Fruit fly (Drosophila melanogaster) whole organism, embryonic: ENCODE results near the gene CG32772.
A peak's percentile ranks its signal among the peaks of the same experiment; 100 is the strongest.

Experiments used
- CG10147 ChIP-seq: fragments of 200-800 bp; sonication (Bioruptor generic); optimal IDR thresholded peaks from 2 replicates; lab custom pipeline; 2019; ENCODE audit warnings: missing biosample characterization, mild to moderate bottlenecking, missing genetic modification characterization, moderate library complexity
- CG13894 ChIP-seq: fragments of 200-800 bp; sonication (Bioruptor generic); optimal IDR thresholded peaks from 3 replicates; lab custom pipeline; 2018; ENCODE audit warnings: missing biosample characterization, mild to moderate bottlenecking, missing genetic modification characterization, moderate library complexity
- CG14014 ChIP-seq: fragments of 200-800 bp; sonication (Bioruptor generic); IDR thresholded peaks from 2 replicates; pipeline ENCODE4 v1.3.6; 2022; ENCODE audit warnings: missing biosample characterization, missing genetic modification characterization
- CG14441 ChIP-seq: fragments of 200-800 bp; sonication (Bioruptor generic); IDR thresholded peaks from 2 replicates; pipeline ENCODE4 v1.3.6; 2022; ENCODE audit warnings: missing biosample characterization, missing genetic modification characterization
- CG14710 ChIP-seq: fragments of 200-800 bp; sonication (Bioruptor generic); optimal IDR thresholded peaks from 3 replicates; lab custom pipeline; 2019; ENCODE audit warnings: missing biosample characterization, mild to moderate bottlenecking, missing genetic modification characterization, moderate library complexity
- CG16779 ChIP-seq: fragments of 200-800 bp; sonication (Bioruptor generic); IDR thresholded peaks from 2 replicates; pipeline ENCODE4 v1.3.6; 2022; ENCODE audit warnings: missing biosample characterization, missing genetic modification characterization
- CG17359 ChIP-seq: fragments of 200-800 bp; sonication (Bioruptor generic); optimal IDR thresholded peaks from 3 replicates; lab custom pipeline; 2018; ENCODE audit warnings: missing biosample characterization, mild to moderate bottlenecking, missing genetic modification characterization, moderate library complexity
- CG18011 ChIP-seq: fragments of 200-800 bp; sonication (Bioruptor generic); optimal IDR thresholded peaks from 2 replicates; lab custom pipeline; 2017; ENCODE audit warnings: missing biosample characterization, missing genetic modification characterization, mild to moderate bottlenecking, moderate library complexity, missing genotype
- CG18599 ChIP-seq: fragments of 200-800 bp; sonication (Bioruptor generic); optimal IDR thresholded peaks from 3 replicates; lab custom pipeline; 2017; ENCODE audit warnings: missing biosample characterization, missing genetic modification characterization, mild to moderate bottlenecking, moderate library complexity, missing genetic modification reagents
- CG2116 ChIP-seq: fragments of 200-800 bp; sonication (Bioruptor generic); optimal IDR thresholded peaks from 3 replicates; lab custom pipeline; 2018; ENCODE audit warnings: missing biosample characterization, mild to moderate bottlenecking, missing genetic modification characterization
- CG31224 ChIP-seq: fragments of 200-800 bp; sonication (Bioruptor generic); IDR thresholded peaks from 2 replicates; pipeline ENCODE4 v1.3.6; 2022; ENCODE audit warnings: missing biosample characterization, missing genetic modification characterization
- CG32767 ChIP-seq: fragments of 200-800 bp; sonication (Bioruptor generic); IDR thresholded peaks from 2 replicates; pipeline ENCODE4 v1.3.6; 2022; ENCODE audit warnings: missing biosample characterization, missing genetic modification characterization
- CG3995 ChIP-seq: fragments of 200-800 bp; sonication (Bioruptor generic); optimal IDR thresholded peaks from 3 replicates; lab custom pipeline; 2016; ENCODE audit warnings: missing biosample characterization, missing genetic modification characterization
- CG4328 ChIP-seq: fragments of 200-800 bp; sonication (Bioruptor generic); optimal IDR thresholded peaks from 3 replicates; lab custom pipeline; 2017; ENCODE audit warnings: missing biosample characterization, missing genetic modification reagents, missing genetic modification characterization
- CG5953 ChIP-seq: fragments of 200-800 bp; sonication (Bioruptor generic); IDR thresholded peaks from 2 replicates; pipeline ENCODE4 v1.3.6; 2022; ENCODE audit warnings: missing biosample characterization, missing genetic modification characterization
- CG6654 ChIP-seq: fragments of 200-800 bp; sonication (Bioruptor generic); optimal IDR thresholded peaks from 2 replicates; lab custom pipeline; 2017; ENCODE audit warnings: missing biosample characterization, mild to moderate bottlenecking, missing genetic modification characterization
- CG6791 ChIP-seq: fragments of 200-800 bp; sonication (Bioruptor generic); IDR thresholded peaks from 3 replicates; pipeline ENCODE4 v1.3.6; 2022; ENCODE audit warnings: missing biosample characterization, missing genetic modification characterization; ENCODE audit not compliant: partially characterized antibody
- CG7271 ChIP-seq: fragments of 200-800 bp; sonication (Bioruptor generic); optimal IDR thresholded peaks from 2 replicates; lab custom pipeline; 2018; ENCODE audit warnings: missing biosample characterization, mild to moderate bottlenecking, missing genetic modification characterization, moderate library complexity
- CkIIα-i1 ChIP-seq: fragments of 200-800 bp; sonication (Bioruptor generic); IDR thresholded peaks from 2 replicates; pipeline ENCODE4 v1.3.6; 2022; ENCODE audit warnings: missing biosample characterization, missing genetic modification characterization
- Deaf1 ChIP-seq: fragments of 200-800 bp; optimal IDR thresholded peaks from 3 replicates; lab custom pipeline; 2019; ENCODE audit warnings: missing biosample characterization, mild to moderate bottlenecking, missing genetic modification characterization, moderate library complexity
- E2f2 ChIP-seq: fragments of 200-800 bp; sonication (Bioruptor generic); IDR thresholded peaks from 2 replicates; pipeline ENCODE4 v1.3.6; 2022; ENCODE audit warnings: missing biosample characterization, missing genetic modification characterization
- Elba2 ChIP-seq: fragments of 200-800 bp; sonication (Bioruptor generic); optimal IDR thresholded peaks from 3 replicates; lab custom pipeline; 2016; ENCODE audit warnings: missing biosample characterization, missing genetic modification characterization
- HLH54F ChIP-seq: fragments of 200-800 bp; sonication (Bioruptor generic); optimal IDR thresholded peaks from 3 replicates; lab custom pipeline; 2016; ENCODE audit warnings: missing biosample characterization, missing genetic modification characterization
- HmgZ ChIP-seq: fragments of 200-800 bp; sonication (Bioruptor generic); optimal IDR thresholded peaks from 2 replicates; lab custom pipeline; 2018; ENCODE audit warnings: missing biosample characterization, mild to moderate bottlenecking, missing genetic modification characterization
- Meics ChIP-seq: fragments of 200-800 bp; sonication (Bioruptor generic); optimal IDR thresholded peaks from 2 replicates; lab custom pipeline; 2017; ENCODE audit warnings: missing biosample characterization, mild to moderate bottlenecking, missing genetic modification characterization
- Myb ChIP-seq: fragments of 200-800 bp; sonication (Bioruptor generic); optimal IDR thresholded peaks from 2 replicates; lab custom pipeline; 2016; ENCODE audit warnings: missing biosample characterization, missing genetic modification characterization
- NC2β ChIP-seq: fragments of 200-800 bp; sonication (Bioruptor generic); optimal IDR thresholded peaks from 2 replicates; lab custom pipeline; 2016; ENCODE audit warnings: missing biosample characterization, missing genetic modification characterization
- Stat92E ChIP-seq, 3 experiments: fragments of >200 bp in 2 of 3; fragments of 200-800 bp in 1 of 3; sonication (Bioruptor generic) in 1 of 3; optimal IDR thresholded peaks; 2 replicates each; lab custom pipeline; 2017 to 2019; ENCODE audit warnings: missing biosample characterization in 3 of 3, missing genetic modification characterization in 3 of 3, mild to moderate bottlenecking in 1 of 3, moderate library complexity in 1 of 3
- Xrp1 ChIP-seq: fragments of 200-800 bp; sonication (Bioruptor generic); IDR thresholded peaks from 2 replicates; pipeline ENCODE4 v1.3.6; 2022; ENCODE audit warnings: missing biosample characterization, missing genetic modification characterization
- ara ChIP-seq: fragments of 200-800 bp; sonication (Bioruptor generic); IDR thresholded peaks from 2 replicates; pipeline ENCODE4 v1.3.6; 2022; ENCODE audit warnings: missing biosample characterization, missing genetic modification characterization
- bsh ChIP-seq, 2 experiments: fragments of 200-800 bp; sonication (Bioruptor generic); optimal IDR thresholded peaks; 2 replicates each; lab custom pipeline; 2017 to 2018; ENCODE audit warnings: mild to moderate bottlenecking in 2 of 2, missing biosample characterization in 2 of 2, missing genetic modification characterization in 2 of 2, moderate library complexity in 1 of 2
- chinmo ChIP-seq: fragments of 200-800 bp; sonication (Bioruptor generic); IDR thresholded peaks from 4 replicates; pipeline ENCODE4 v1.3.6; 2022; ENCODE audit warnings: missing biosample characterization, missing genetic modification characterization; ENCODE audit not compliant: partially characterized antibody
- chm ChIP-seq: fragments of 200-800 bp; sonication (Bioruptor generic); IDR thresholded peaks from 2 replicates; pipeline ENCODE4 v1.3.6; 2022; ENCODE audit warnings: missing biosample characterization, missing genetic modification characterization
- da ChIP-seq: fragments of 200-800 bp; sonication (Bioruptor generic); optimal IDR thresholded peaks from 2 replicates; lab custom pipeline; 2016; ENCODE audit warnings: missing biosample characterization, missing genetic modification characterization
- dati ChIP-seq: fragments of 200-800 bp; sonication (Bioruptor generic); IDR thresholded peaks from 2 replicates; pipeline ENCODE4 v1.3.6; 2022; ENCODE audit warnings: missing biosample characterization, missing genetic modification characterization
- dpn ChIP-seq, 2 experiments: fragments of 200-800 bp; sonication (Bioruptor generic); optimal IDR thresholded peaks; 3 replicates each; lab custom pipeline; 2016; ENCODE audit warnings: missing biosample characterization in 2 of 2, missing genetic modification characterization in 2 of 2
- gce ChIP-seq: fragments of 200-800 bp; sonication (Bioruptor generic); IDR thresholded peaks from 3 replicates; pipeline ENCODE4 v1.3.6; 2022; ENCODE audit warnings: missing biosample characterization, missing genetic modification characterization
- gcm ChIP-seq: fragments of 200-800 bp; sonication (Bioruptor generic); optimal IDR thresholded peaks from 2 replicates; lab custom pipeline; 2019; ENCODE audit warnings: missing biosample characterization, mild to moderate bottlenecking, missing genetic modification characterization, moderate library complexity
- gfzf ChIP-seq: fragments of 200-800 bp; sonication (Bioruptor generic); optimal IDR thresholded peaks from 2 replicates; lab custom pipeline; 2016; ENCODE audit warnings: missing biosample characterization, mild to moderate bottlenecking, missing genetic modification characterization, moderate library complexity
- ham ChIP-seq: fragments of 200-800 bp; sonication (Bioruptor generic); IDR thresholded peaks from 2 replicates; pipeline ENCODE4 v1.3.6; 2022; ENCODE audit warnings: missing biosample characterization, missing genetic modification characterization
- ind ChIP-seq: fragments of 200-800 bp; sonication (Bioruptor generic); optimal IDR thresholded peaks from 3 replicates; lab custom pipeline; 2016; ENCODE audit warnings: missing biosample characterization, missing genetic modification characterization
- kah ChIP-seq: fragments of 200-800 bp; sonication (Bioruptor generic); optimal IDR thresholded peaks from 2 replicates; lab custom pipeline; 2018; ENCODE audit warnings: missing biosample characterization, mild to moderate bottlenecking, missing genetic modification characterization
- kay ChIP-seq: fragments of 200-800 bp; sonication (Bioruptor generic); optimal IDR thresholded peaks from 2 replicates; lab custom pipeline; 2016; ENCODE audit warnings: missing biosample characterization, missing genetic modification characterization
- sc ChIP-seq, 3 experiments: fragments of >200 bp in 2 of 3; fragments of 200-800 bp in 1 of 3; sonication (Bioruptor generic) in 1 of 3; optimal IDR thresholded peaks; 2 replicates in 2 of 3; 3 replicates in 1 of 3; lab custom pipeline; 2017; ENCODE audit warnings: mild to moderate bottlenecking in 1 of 3, missing biosample characterization in 1 of 3, missing genetic modification characterization in 1 of 3, missing genetic modification reagents in 1 of 3
- sd ChIP-seq: fragments of 200-800 bp; sonication (Bioruptor generic); optimal IDR thresholded peaks from 3 replicates; lab custom pipeline; 2018; ENCODE audit warnings: missing biosample characterization, mild to moderate bottlenecking, missing genetic modification characterization, moderate library complexity
- shn ChIP-seq: fragments of 200-800 bp; sonication (Bioruptor generic); optimal IDR thresholded peaks from 3 replicates; lab custom pipeline; 2016; ENCODE audit warnings: missing biosample characterization, missing genetic modification characterization
- sna ChIP-seq: fragments of 200-800 bp; sonication (Bioruptor generic); IDR thresholded peaks from 2 replicates; pipeline ENCODE4 v1.3.6; 2022; ENCODE audit warnings: missing biosample characterization, missing genetic modification characterization; ENCODE audit not compliant: partially characterized antibody
- stc ChIP-seq: fragments of 200-800 bp; sonication (Bioruptor generic); IDR thresholded peaks from 2 replicates; pipeline ENCODE4 v1.3.6; 2022; ENCODE audit warnings: missing biosample characterization, missing genetic modification characterization
- trem ChIP-seq: fragments of 200-800 bp; optimal IDR thresholded peaks from 3 replicates; lab custom pipeline; 2019; ENCODE audit warnings: missing biosample characterization, mild to moderate bottlenecking, missing genetic modification characterization, moderate library complexity
- wek ChIP-seq: fragments of 200-800 bp; sonication (Bioruptor generic); optimal IDR thresholded peaks from 3 replicates; lab custom pipeline; 2018; ENCODE audit warnings: missing biosample characterization, mild to moderate bottlenecking, missing genetic modification characterization, moderate library complexity

The CG32772 gene

dm6 chrX:4908926-4909432 is at the start of gene CG32772 (continued):
- TF ChIP-seq dpn (GFP tag; optimal IDR thresholded peaks at IDR 0.05; lab: Kevin White, UChicago) = no peak
- TF ChIP-seq CG18011 = no peak
- TF ChIP-seq CG14014 (GFP tag; lab: Robert Waterston, UW) = no peak
- TF ChIP-seq CG4328 (GFP tag; lab: Kevin White, UChicago) = no peak
- peak; percentile 32 for TF ChIP-seq sd (tag; lab: Kevin White, UChicago)
- TF ChIP-seq CG32767 (GFP tag; lab: Robert Waterston, UW) = 0 out of 2 replicates have a peak, but pooled peaks have one; percentile 23
- no peak for TF ChIP-seq shn (GFP tag; lab: Kevin White, UChicago)
- peak; percentile 68 for TF ChIP-seq sna
- no peak for TF ChIP-seq CG3995
- no peak for TF ChIP-seq HLH54F
- TF ChIP-seq kah (GFP tag; lab: Kevin White, UChicago) = no peak
- no peak for TF ChIP-seq CG7271 (tag; lab: Kevin White, UChicago)
- TF ChIP-seq chinmo (GFP tag; lab: Robert Waterston, UW) = peak; percentile 97
- TF ChIP-seq Deaf1 (tag; lab: Kevin White, UChicago) = peak; percentile 92
- TF ChIP-seq Xrp1 (GFP tag; lab: Robert Waterston, UW) = no peak
- TF ChIP-seq Stat92E (GFP tag; optimal IDR thresholded peaks at IDR 0.05; lab: Kevin White, UChicago) = no peak
- TF ChIP-seq sc (optimal IDR thresholded peaks at IDR 0.05; lab: Kevin White, UChicago) = no peak
- no peak for TF ChIP-seq sc (GFP tag; optimal IDR thresholded peaks at IDR 0.05; lab: Kevin White, UChicago)
- TF ChIP-seq CG5953 = no peak
- no peak for TF ChIP-seq CkIIα-i1 (GFP tag; lab: Robert Waterston, UW)
- no peak for TF ChIP-seq dati (GFP tag; lab: Robert Waterston, UW)
- TF ChIP-seq kay = no peak
- no peak for TF ChIP-seq CG6654 (GFP tag; lab: Kevin White, UChicago)
- no peak for TF ChIP-seq trem (tag; lab: Kevin White, UChicago)
- TF ChIP-seq chm (GFP tag; lab: Robert Waterston, UW) = 0 out of 2 replicates have a peak, but pooled peaks have one; percentile 36
- no peak for TF ChIP-seq CG14441
- TF ChIP-seq CG13894 = no peak
- no peak for TF ChIP-seq CG31224 (GFP tag; lab: Robert Waterston, UW)
- no peak for TF ChIP-seq gcm (GFP tag; lab: Kevin White, UChicago)
- TF ChIP-seq CG18599 (GFP tag; lab: Kevin White, UChicago) = no peak
- peak; percentile 89 for TF ChIP-seq CG6791
- TF ChIP-seq CG16779 (GFP tag; lab: Robert Waterston, UW) = no peak
- TF ChIP-seq NC2β (GFP tag; lab: Kevin White, UChicago) = no peak
- TF ChIP-seq HmgZ (tag; lab: Kevin White, UChicago) = peak; percentile 22
- no peak for TF ChIP-seq stc (GFP tag; lab: Robert Waterston, UW)
- TF ChIP-seq Meics = no peak
- peak; percentile 95 for TF ChIP-seq E2f2 (GFP tag; lab: Robert Waterston, UW)
- TF ChIP-seq CG10147 (GFP tag; lab: Kevin White, UChicago) = no peak
- TF ChIP-seq ham (GFP tag; lab: Robert Waterston, UW) = no peak
- TF ChIP-seq gce (GFP tag; lab: Robert Waterston, UW) = no peak
- TF ChIP-seq wek (GFP tag; lab: Kevin White, UChicago) = no peak
- no peak for TF ChIP-seq CG17359
- no peak for TF ChIP-seq Myb
- peak; percentile 12 for TF ChIP-seq CG14710
- no peak for TF ChIP-seq Elba2 (GFP tag; lab: Kevin White, UChicago)
- TF ChIP-seq ara (GFP tag; lab: Robert Waterston, UW) = no peak
- no peak for TF ChIP-seq ind
- no peak for TF ChIP-seq gfzf (GFP tag; lab: Kevin White, UChicago)
- TF ChIP-seq da (GFP tag; lab: Kevin White, UChicago) = no peak
- TF ChIP-seq CG2116 = peak; percentile 63
- TF ChIP-seq bsh (GFP tag; optimal IDR thresholded peaks at IDR 0.05; lab: Kevin White, UChicago) = peak in 1 of 2 experiments; percentile 99
